Fruit fly (Drosophila melanogaster): ENCODE data around the gene rdx.
A peak's percentile ranks its signal among the peaks of the same experiment; 100 is the strongest.

Gene rdx

DNA sequence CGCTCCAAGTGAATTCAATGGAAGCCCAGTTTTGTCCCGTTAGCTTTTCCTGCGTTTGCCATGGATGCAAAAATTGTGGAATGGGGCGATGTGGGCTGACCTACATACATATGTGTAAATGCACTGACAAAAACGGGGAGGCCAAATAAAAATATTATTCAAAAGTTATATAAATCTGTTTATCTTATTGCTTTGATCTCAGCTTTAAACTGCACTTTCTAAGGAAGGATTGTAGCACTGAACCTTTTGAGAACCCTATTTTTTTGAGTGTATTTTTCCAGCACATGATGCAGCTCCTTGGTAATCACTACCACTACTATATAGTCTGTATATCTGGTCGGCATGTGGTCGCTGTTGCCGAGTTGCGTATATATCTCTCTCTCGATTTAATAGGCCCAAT, 45.2 kb upstream of the rdx start (continued):
- TF ChIP-seq Spps (tag; optimal IDR thresholded peaks at IDR 0.05) = no peak
- TF ChIP-seq D19B (GFP tag; optimal IDR thresholded peaks at IDR 0.05) = no peak
- no peak for TF ChIP-seq odd (GFP tag; optimal IDR thresholded peaks at IDR 0.05)
- TF ChIP-seq cwo (GFP tag; optimal IDR thresholded peaks at IDR 0.05) = peak; percentile 52
- TF ChIP-seq CG4424 (GFP tag; optimal IDR thresholded peaks at IDR 0.05) = peak; percentile 59
- TF ChIP-seq CG43689 (GFP tag; IDR thresholded peaks at IDR 0.05) = no peak
- TF ChIP-seq pzg (GFP tag; optimal IDR thresholded peaks at IDR 0.05) = no peak
- peak; percentile 53 for TF ChIP-seq CG10979 (tag; optimal IDR thresholded peaks at IDR 0.05)
- TF ChIP-seq ci (GFP tag; IDR thresholded peaks at IDR 0.05) = peak; percentile 72; the same call in 2 of the 3 replicates
- peak; percentile 66; the same call in 1 of the 2 replicates for TF ChIP-seq CG11247 (GFP tag; IDR thresholded peaks at IDR 0.05)
- no peak for TF ChIP-seq CG17568 (GFP tag; optimal IDR thresholded peaks at IDR 0.05)
- no peak for TF ChIP-seq Stat92E (GFP tag; optimal IDR thresholded peaks at IDR 0.05)
- no peak for TF ChIP-seq oc (tag; optimal IDR thresholded peaks at IDR 0.05)
- no peak for TF ChIP-seq usp (GFP tag; optimal IDR thresholded peaks at IDR 0.05)
- TF ChIP-seq B-H1 (GFP tag; IDR thresholded peaks at IDR 0.05) = peak; percentile 38; the same call in 1 of the 3 replicates
- TF ChIP-seq tio (GFP tag; optimal IDR thresholded peaks at IDR 0.05) = no peak
- no peak for TF ChIP-seq wdn (GFP tag; IDR thresholded peaks at IDR 0.05)
- no peak for TF ChIP-seq disco-r (GFP tag; optimal IDR thresholded peaks at IDR 0.05)
- TF ChIP-seq CG3995 (GFP tag; optimal IDR thresholded peaks at IDR 0.05) = no peak
- TF ChIP-seq peb (GFP tag; IDR thresholded peaks at IDR 0.05) = no peak; the same call in 1 of the 2 replicates
- no peak for TF ChIP-seq Vsx1 (GFP tag; optimal IDR thresholded peaks at IDR 0.05)
- TF ChIP-seq BEAF-32 (GFP tag; optimal IDR thresholded peaks at IDR 0.05) = no peak
- TF ChIP-seq CG14965 (GFP tag; optimal IDR thresholded peaks at IDR 0.05; ENCODE audit: borderline replicate concordance) = no peak
- TF ChIP-seq CG5245 (GFP tag; optimal IDR thresholded peaks at IDR 0.05) = peak; percentile 60
- TF ChIP-seq CG15479 (GFP tag; optimal IDR thresholded peaks at IDR 0.05) = no peak
- no peak for TF ChIP-seq NFAT (GFP tag; IDR thresholded peaks at IDR 0.05)
- peak; percentile 13 for TF ChIP-seq CG4854 (GFP tag; optimal IDR thresholded peaks at IDR 0.05)
- peak; percentile 53; the same call in 2 of the 3 replicates for TF ChIP-seq CG34422 (GFP tag; IDR thresholded peaks at IDR 0.05)

DNA sequence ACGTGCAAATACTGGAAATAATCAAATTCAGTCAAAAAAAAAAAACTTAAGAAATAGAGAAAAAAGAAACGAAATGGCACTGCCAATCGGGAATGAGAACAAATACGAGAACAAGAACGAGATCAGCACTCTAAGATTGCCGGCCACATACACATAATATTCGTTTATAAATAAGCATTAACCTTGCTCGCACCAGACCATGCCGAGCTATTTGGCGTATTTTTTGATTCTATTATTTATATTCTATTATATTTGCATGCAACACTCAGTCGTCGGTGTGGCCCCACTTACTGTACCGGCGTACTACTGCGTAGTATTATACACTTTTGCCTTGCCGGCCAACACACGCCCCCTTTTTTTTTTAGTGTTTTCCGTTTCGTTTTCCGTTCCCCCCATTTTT, 38.8 kb upstream of the rdx start:
- TF ChIP-seq stc (GFP tag; IDR thresholded peaks at IDR 0.05) = 0 out of 2 replicates have a peak, but pooled peaks have one; percentile 16
- TF ChIP-seq CG32532 (GFP tag; IDR thresholded peaks at IDR 0.05) = peak; percentile 42; the same call in 1 of the 2 replicates
- no peak for TF ChIP-seq CG8924 (tag; optimal IDR thresholded peaks at IDR 0.05)
- TF ChIP-seq chinmo (GFP tag; IDR thresholded peaks at IDR 0.05; ENCODE audit: partially characterized antibody) = peak; percentile 68; the same call in 1 of the 4 replicates
- TF ChIP-seq prd (optimal IDR thresholded peaks at IDR 0.05) = no peak
- TF ChIP-seq prd (GFP tag; IDR thresholded peaks at IDR 0.05) = no peak
- TF ChIP-seq twi (tag; optimal IDR thresholded peaks at IDR 0.05) = no peak
- no peak for TF ChIP-seq CG43689 (GFP tag; IDR thresholded peaks at IDR 0.05)
- TF ChIP-seq Rfx (GFP tag; IDR thresholded peaks at IDR 0.05) = peak; percentile 20; the same call in 1 of the 2 replicates
- TF ChIP-seq CG13624 (GFP tag; optimal IDR thresholded peaks at IDR 0.05) = peak; percentile 24
- no peak for TF ChIP-seq CG10274 (GFP tag; optimal IDR thresholded peaks at IDR 0.05)
- peak; percentile 11 for TF ChIP-seq sd (tag; optimal IDR thresholded peaks at IDR 0.05)
- TF ChIP-seq lab (GFP tag; optimal IDR thresholded peaks at IDR 0.05) = peak; percentile 24
- TF ChIP-seq cwo (GFP tag; optimal IDR thresholded peaks at IDR 0.05) = peak; percentile 28
- 0 out of 2 replicates have a peak, but pooled peaks have one; percentile 8 for TF ChIP-seq CG31441 (GFP tag; IDR thresholded peaks at IDR 0.05)
- TF ChIP-seq amos (GFP tag; IDR thresholded peaks at IDR 0.05; ENCODE audit: partially characterized antibody) = no peak
- TF ChIP-seq pfk (GFP tag; optimal IDR thresholded peaks at IDR 0.05) = peak; percentile 9
- peak; percentile 45 for TF ChIP-seq CG10543 (GFP tag; optimal IDR thresholded peaks at IDR 0.05)
- TF ChIP-seq Meics (GFP tag; optimal IDR thresholded peaks at IDR 0.05) = peak; percentile 1
- TF ChIP-seq Hand (GFP tag; optimal IDR thresholded peaks at IDR 0.05) = no peak
- peak; percentile 2 for TF ChIP-seq lbe (GFP tag; optimal IDR thresholded peaks at IDR 0.05)
- peak; percentile 12 for TF ChIP-seq D19A (tag; optimal IDR thresholded peaks at IDR 0.05)
- TF ChIP-seq yki (optimal IDR thresholded peaks at IDR 0.05) = no peak
- no peak for TF ChIP-seq NFAT (GFP tag; IDR thresholded peaks at IDR 0.05)

Data from whole organism, embryonic.